Fruit fly (Drosophila melanogaster) S2 (cell line): ENCODE measurements around the gene CG32817.

ENCODE experiments used
- CG8478 ChIP-seq: fragments of >200 bp; optimal IDR thresholded peaks from 2 replicates; lab custom pipeline; 2018
- CTCF ChIP-seq, 2 experiments: fragments of >200 bp; optimal IDR thresholded peaks; 2 replicates each; lab custom pipeline; 2018

dm6 chrX:448270-448669 is 30.6 kb upstream of the CG32817 start:
- TF ChIP-seq CTCF (optimal IDR thresholded peaks at IDR 0.05; lab: Kevin White, UChicago), result no peak
- no peak for TF ChIP-seq CG8478 (lab: Kevin White, UChicago)
